Worm (Caenorhabditis elegans) whole organism, L4 larva: ENCODE results near the gene F46F2.5.

Experiments
- F37D6.2 ChIP-seq: sonication (generic microtip); optimal IDR thresholded peaks from 2 replicates; lab custom pipeline; 2016; ENCODE audit warnings: mild to moderate bottlenecking, missing genetic modification characterization, missing compliant biosample characterization
- F44E2.7 ChIP-seq: fragments of 200-800 bp; sonication (Bioruptor generic); IDR thresholded peaks from 2 replicates; pipeline ENCODE4 v2.1.2; 2022; ENCODE audit warnings: missing genetic modification characterization, missing compliant biosample characterization
- Y48G9A.11 ChIP-seq: fragments of 200-800 bp; sonication (Bioruptor generic); IDR thresholded peaks from 2 replicates; pipeline ENCODE4 v1.3.6; 2022; ENCODE audit warnings: missing genetic modification reagents, missing genetic modification characterization, missing compliant biosample characterization
- Y5F2A.4 ChIP-seq: fragments of 200-800 bp; sonication (Bioruptor generic); optimal IDR thresholded peaks from 2 replicates; lab custom pipeline; 2018; ENCODE audit warnings: mild to moderate bottlenecking, missing genetic modification characterization, missing compliant biosample characterization
- Y75B8A.6 ChIP-seq: fragments of 200-800 bp; sonication (Bioruptor generic); IDR thresholded peaks from 2 replicates; pipeline ENCODE4 v1.3.6; 2022; ENCODE audit warnings: missing genetic modification reagents, missing genetic modification characterization, missing compliant biosample characterization
- ZK337.2 ChIP-seq: fragments of 200-800 bp; sonication (Bioruptor generic); IDR thresholded peaks from 2 replicates; pipeline ENCODE4 v1.3.6; 2022; ENCODE audit warnings: missing genetic modification reagents, missing genetic modification characterization, missing compliant biosample characterization
- aly-2 ChIP-seq: sonication (generic microtip); optimal IDR thresholded peaks from 2 replicates; lab custom pipeline; 2018; ENCODE audit warnings: missing biosample characterization, missing genetic modification characterization
- arid-1 ChIP-seq: fragments of 200-800 bp; sonication (Bioruptor generic); conservative IDR thresholded peaks from 2 replicates; pipeline ENCODE4 v1.3.6; 2022; ENCODE audit warnings: missing genetic modification reagents, missing genetic modification characterization, missing compliant biosample characterization
- ceh-20 ChIP-seq: fragments of 200-800 bp; sonication (Bioruptor generic); IDR thresholded peaks from 2 replicates; pipeline ENCODE4 v1.3.6; 2022; ENCODE audit warnings: missing genetic modification reagents, missing genetic modification characterization, missing compliant biosample characterization
- ceh-44 ChIP-seq: fragments of 200-800 bp; sonication (Bioruptor generic); IDR thresholded peaks from 2 replicates; pipeline ENCODE4 v1.3.6; 2022; ENCODE audit warnings: missing genetic modification reagents, missing genetic modification characterization, missing compliant biosample characterization
- ces-1 ChIP-seq: fragments of 150-350 bp; sonication (generic microtip); optimal IDR thresholded peaks from 4 replicates; lab custom pipeline; 2014; ENCODE audit warnings: missing biosample characterization, missing genetic modification reagents, missing genetic modification characterization
- daf-16 ChIP-seq, 3 experiments: sonication (generic microtip); optimal IDR thresholded peaks; 2 replicates each; lab custom pipeline; 2016 to 2017; ENCODE audit warnings: missing genetic modification characterization in 3 of 3, missing genetic modification reagents in 3 of 3, mild to moderate bottlenecking in 2 of 3, missing compliant biosample characterization in 2 of 3, missing biosample characterization in 1 of 3, moderate library complexity in 1 of 3
- daf-8 ChIP-seq: fragments of 200-800 bp; sonication (Bioruptor generic); IDR thresholded peaks from 2 replicates; pipeline ENCODE4 v1.3.6; 2022; ENCODE audit warnings: missing genetic modification characterization, missing compliant biosample characterization
- dmd-6 ChIP-seq: fragments of 200-800 bp; sonication (Bioruptor generic); IDR thresholded peaks from 2 replicates; pipeline ENCODE4 v1.3.6; 2022; ENCODE audit warnings: missing genetic modification reagents, missing genetic modification characterization, missing compliant biosample characterization
- dmd-8 ChIP-seq: fragments of 200-800 bp; sonication (Bioruptor generic); IDR thresholded peaks from 2 replicates; pipeline ENCODE4 v1.3.6; 2022; ENCODE audit warnings: missing genetic modification characterization, missing compliant biosample characterization
- duxl-1 ChIP-seq: sonication (generic microtip); optimal IDR thresholded peaks from 2 replicates; lab custom pipeline; 2016; ENCODE audit warnings: mild to moderate bottlenecking, missing genetic modification characterization, moderate library complexity, missing compliant biosample characterization; ENCODE audit not compliant: poor library complexity
- dve-1 ChIP-seq: sonication (generic microtip); optimal IDR thresholded peaks from 2 replicates; lab custom pipeline; 2017; ENCODE audit warnings: antibody characterized with exemption, mild to moderate bottlenecking, missing genetic modification characterization, missing compliant biosample characterization; ENCODE audit not compliant: insufficient read depth
- egl-27 ChIP-seq: sonication (generic microtip); optimal IDR thresholded peaks from 3 replicates; lab custom pipeline; 2017; ENCODE audit warnings: missing biosample characterization, missing genetic modification reagents, missing genetic modification characterization
- fkh-10 ChIP-seq: fragments of 150-350 bp; optimal IDR thresholded peaks from 2 replicates; lab custom pipeline; 2014; ENCODE audit warnings: missing biosample characterization, missing genetic modification reagents, missing genetic modification characterization
- fos-1 ChIP-seq: fragments of 150-350 bp; optimal IDR thresholded peaks from 2 replicates; lab custom pipeline; 2014; ENCODE audit warnings: missing biosample characterization, missing genetic modification characterization
- gei-8 ChIP-seq: fragments of 200-800 bp; sonication (Bioruptor generic); optimal IDR thresholded peaks from 2 replicates; lab custom pipeline; 2018; ENCODE audit warnings: mild to moderate bottlenecking, missing genetic modification characterization, missing compliant biosample characterization
- hlh-11 ChIP-seq: fragments of 200-800 bp; sonication (Bioruptor generic); optimal IDR thresholded peaks from 2 replicates; lab custom pipeline; 2018; ENCODE audit warnings: mild to moderate bottlenecking, missing genetic modification characterization, missing compliant biosample characterization
- hlh-30 ChIP-seq: sonication (generic microtip); optimal IDR thresholded peaks from 2 replicates; lab custom pipeline; 2017; ENCODE audit warnings: antibody characterized with exemption, mild to moderate bottlenecking, missing genetic modification characterization, missing compliant biosample characterization; ENCODE audit not compliant: insufficient read depth
- hmg-1.1 ChIP-seq: fragments of 200-800 bp; sonication (Bioruptor generic); IDR thresholded peaks from 2 replicates; pipeline ENCODE4 v1.3.6; 2022; ENCODE audit warnings: missing genetic modification reagents, missing genetic modification characterization, missing compliant biosample characterization
- lim-7 ChIP-seq: fragments of 200-800 bp; sonication (Bioruptor generic); IDR thresholded peaks from 2 replicates; pipeline ENCODE4 v1.3.6; 2022; ENCODE audit warnings: missing genetic modification characterization, missing compliant biosample characterization
- lin-1 ChIP-seq: fragments of 200-800 bp; sonication (Bioruptor generic); IDR thresholded peaks from 2 replicates; pipeline ENCODE4 v1.3.6; 2022; ENCODE audit warnings: missing genetic modification reagents, missing genetic modification characterization, missing compliant biosample characterization
- lin-13 ChIP-seq: fragments of 150-350 bp; optimal IDR thresholded peaks from 2 replicates; lab custom pipeline; 2014; ENCODE audit warnings: missing biosample characterization, missing genetic modification reagents, missing genetic modification characterization
- lin-15B ChIP-seq: fragments of 150-350 bp; sonication (generic microtip); optimal IDR thresholded peaks from 3 replicates; lab custom pipeline; 2014; ENCODE audit warnings: missing biosample characterization, missing genetic modification characterization
- mdl-1 ChIP-seq, 2 experiments: fragments of 150-350 bp in 1 of 2; sonication (generic microtip) in 1 of 2; optimal IDR thresholded peaks; 2 replicates each; lab custom pipeline; 2014 to 2017; ENCODE audit warnings: missing biosample characterization in 2 of 2, missing genetic modification characterization in 2 of 2
- mdt-29 ChIP-seq: fragments of 200-800 bp; sonication (Bioruptor generic); IDR thresholded peaks from 2 replicates; pipeline ENCODE4 v1.3.6; 2022; ENCODE audit warnings: missing genetic modification reagents, missing genetic modification characterization, missing compliant biosample characterization
- mep-1 ChIP-seq: fragments of 150-350 bp; sonication (generic microtip); optimal IDR thresholded peaks from 3 replicates; lab custom pipeline; 2014; ENCODE audit warnings: missing biosample characterization, missing genetic modification characterization
- mes-2 ChIP-seq: sonication (generic microtip); optimal IDR thresholded peaks from 2 replicates; lab custom pipeline; 2016; ENCODE audit warnings: missing genotype, mild to moderate bottlenecking, missing genetic modification characterization, missing compliant biosample characterization; ENCODE audit not compliant: poor library complexity, severe bottlenecking
- mxl-3 ChIP-seq: fragments of 200-800 bp; sonication (Bioruptor generic); optimal IDR thresholded peaks from 2 replicates; lab custom pipeline; 2018; ENCODE audit warnings: mild to moderate bottlenecking, missing genetic modification characterization, missing compliant biosample characterization
- nhr-11 ChIP-seq: fragments of 150-350 bp; optimal IDR thresholded peaks from 2 replicates; lab custom pipeline; 2014; ENCODE audit warnings: missing biosample characterization, missing genetic modification characterization
- nhr-237 ChIP-seq: sonication (generic microtip); optimal IDR thresholded peaks from 2 replicates; lab custom pipeline; 2017; ENCODE audit warnings: missing biosample characterization, missing genetic modification characterization
- nhr-28 ChIP-seq: fragments of 150-350 bp; optimal IDR thresholded peaks from 2 replicates; lab custom pipeline; 2014; ENCODE audit warnings: missing biosample characterization, missing genetic modification characterization
- nhr-42 ChIP-seq: fragments of 200-800 bp; sonication (Bioruptor generic); IDR thresholded peaks from 2 replicates; pipeline ENCODE4 v1.3.6; 2022; ENCODE audit warnings: missing genetic modification characterization, missing compliant biosample characterization
- nhr-77 ChIP-seq: fragments of 150-350 bp; optimal IDR thresholded peaks from 2 replicates; lab custom pipeline; 2014; ENCODE audit warnings: missing biosample characterization, missing genetic modification characterization
- pqm-1 ChIP-seq: sonication (generic microtip); optimal IDR thresholded peaks from 2 replicates; lab custom pipeline; 2017; ENCODE audit warnings: missing biosample characterization, missing genetic modification characterization
- skn-1 ChIP-seq: fragments of 150-350 bp; optimal IDR thresholded peaks from 2 replicates; lab custom pipeline; 2014; ENCODE audit warnings: missing biosample characterization, missing genetic modification characterization
- snpc-1.2 ChIP-seq: fragments of 200-800 bp; sonication (Bioruptor generic); IDR thresholded peaks from 2 replicates; pipeline ENCODE4 v1.3.6; 2022; ENCODE audit warnings: missing genetic modification reagents, missing genetic modification characterization, missing compliant biosample characterization
- spr-3 ChIP-seq: fragments of 200-800 bp; sonication (Bioruptor generic); optimal IDR thresholded peaks from 2 replicates; lab custom pipeline; 2018; ENCODE audit warnings: mild to moderate bottlenecking, missing genetic modification characterization, missing compliant biosample characterization
- unc-39 ChIP-seq: sonication (generic microtip); optimal IDR thresholded peaks from 2 replicates; lab custom pipeline; 2017; ENCODE audit warnings: missing biosample characterization, missing genetic modification characterization
- unc-62 ChIP-seq, 3 experiments: fragments of 150-350 bp in 1 of 3; sonication (generic microtip); optimal IDR thresholded peaks in 2 of 3; peaks in 1 of 3; 1 replicate in 1 of 3; 2 replicates in 2 of 3; lab custom pipeline; 2014 to 2017; ENCODE audit warnings: missing biosample characterization in 3 of 3, missing genetic modification characterization in 3 of 3, missing genetic modification reagents in 3 of 3, missing genotype in 1 of 3
- vab-7 ChIP-seq: fragments of 200-800 bp; sonication (Bioruptor generic); IDR thresholded peaks from 2 replicates; pipeline ENCODE4 v1.3.6; 2022; ENCODE audit warnings: missing genetic modification reagents, missing genetic modification characterization, missing compliant biosample characterization
- zag-1 ChIP-seq: fragments of 150-350 bp; optimal IDR thresholded peaks from 2 replicates; lab custom pipeline; 2014; ENCODE audit warnings: missing biosample characterization, missing genetic modification characterization
- zfp-2 ChIP-seq: sonication (generic microtip); optimal IDR thresholded peaks from 2 replicates; lab custom pipeline; 2016; ENCODE audit warnings: mild to moderate bottlenecking, missing genetic modification characterization, missing compliant biosample characterization

The F46F2.5 gene

DNA sequence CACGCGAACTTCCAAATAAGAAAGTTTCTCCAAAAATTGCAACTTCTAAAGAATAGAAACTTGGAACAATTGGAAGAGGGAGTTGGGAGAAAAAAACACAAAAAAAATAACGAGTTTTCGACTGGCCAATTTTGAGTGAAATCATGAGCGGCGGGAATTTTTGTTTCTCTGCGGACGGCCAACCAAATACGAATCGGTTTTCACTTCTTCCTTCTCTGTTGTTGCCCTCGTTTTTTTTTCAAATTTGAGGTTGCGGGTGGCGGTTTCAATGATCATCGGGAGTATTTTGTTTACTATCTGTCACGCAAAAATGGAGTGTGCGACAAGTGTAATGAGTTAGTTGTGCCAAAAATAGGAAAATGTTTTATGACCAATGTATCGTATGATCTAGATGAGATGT is 28.8 kb upstream of the F46F2.5 start:
- TF ChIP-seq hlh-11 (tag; lab: Kevin White, UChicago) (no peak), fos-1 (tag; lab: Kevin White, UChicago) (no peak), unc-62 (GFP tag; optimal IDR thresholded peaks at IDR 0.05 in 1 of 2; lab: Kevin White, UChicago) (peak in 1 of 2 experiments; percentile 46), unc-62 (tag; optimal IDR thresholded peaks at IDR 0.05; lab: Kevin White, UChicago) (no peak), nhr-28 (tag; lab: Kevin White, UChicago) (peak; percentile 7), daf-16 (GFP tag; optimal IDR thresholded peaks at IDR 0.05; lab: Kevin White, UChicago) (no peak), daf-16 (tag; optimal IDR thresholded peaks at IDR 0.05; lab: Kevin White, UChicago) (peak; percentile 44), ceh-44 (GFP tag; lab: Robert Waterston, UW) (no peak)

- no peak for TF ChIP-seq aly-2 (tag; lab: Kevin White, UChicago)
- peak; percentile 55; the same call in 1 of the 2 replicates for TF ChIP-seq ceh-44 (GFP tag; lab: Robert Waterston, UW)
- TF ChIP-seq hlh-11 (tag; lab: Kevin White, UChicago): peak; percentile 24
- no peak for TF ChIP-seq nhr-28 (tag; lab: Kevin White, UChicago)
- TF ChIP-seq mxl-3 (GFP tag; lab: Kevin White, UChicago): no peak
- no peak for TF ChIP-seq pqm-1 (tag; lab: Kevin White, UChicago)
- TF ChIP-seq zfp-2 (tag; lab: Kevin White, UChicago): no peak
- peak; percentile 55; the same call in 1 of the 2 replicates for TF ChIP-seq lim-7
- no peak for TF ChIP-seq ces-1 (GFP tag; lab: Kevin White, UChicago)
- peak; percentile 42 for TF ChIP-seq hlh-30 (tag; lab: Kevin White, UChicago)
- TF ChIP-seq dmd-8: no peak
- TF ChIP-seq dve-1 (tag; lab: Kevin White, UChicago): peak; percentile 41
- TF ChIP-seq lin-1 (GFP tag; lab: Robert Waterston, UW): peak; percentile 52; the same call in 1 of the 2 replicates
- TF ChIP-seq hmg-1.1 (GFP tag; lab: Robert Waterston, UW): no peak
- no peak for TF ChIP-seq skn-1 (tag; lab: Kevin White, UChicago)
- TF ChIP-seq nhr-77: no peak
- no peak for TF ChIP-seq lin-13 (GFP tag; lab: Kevin White, UChicago)
- no peak for TF ChIP-seq arid-1 (GFP tag; lab: Robert Waterston, UW)
- TF ChIP-seq unc-62 (GFP tag; optimal IDR thresholded peaks at IDR 0.05 in 1 of 2; lab: Kevin White, UChicago): no peak
- no peak for TF ChIP-seq unc-62 (tag; optimal IDR thresholded peaks at IDR 0.05; lab: Kevin White, UChicago)
- peak; percentile 81 for TF ChIP-seq snpc-1.2
- no peak for TF ChIP-seq nhr-237
- no peak for TF ChIP-seq Y75B8A.6 (GFP tag; lab: Robert Waterston, UW)
- peak; percentile 58 for TF ChIP-seq mes-2 (tag; lab: Kevin White, UChicago)
- no peak for TF ChIP-seq F37D6.2 (tag; lab: Kevin White, UChicago)
- no peak for TF ChIP-seq F44E2.7
- TF ChIP-seq mdl-1 (tag; optimal IDR thresholded peaks at IDR 0.05; lab: Kevin White, UChicago): no peak
- TF ChIP-seq nhr-42 (GFP tag; lab: Robert Waterston, UW): no peak
- peak; percentile 51 for TF ChIP-seq dmd-6
- no peak for TF ChIP-seq gei-8 (GFP tag; lab: Kevin White, UChicago)
- TF ChIP-seq spr-3: no peak
- TF ChIP-seq daf-16 (GFP tag; optimal IDR thresholded peaks at IDR 0.05; lab: Kevin White, UChicago): peak in 1 of 2 experiments; percentile 1
- TF ChIP-seq daf-16 (tag; optimal IDR thresholded peaks at IDR 0.05; lab: Kevin White, UChicago): peak; percentile 28
- no peak for TF ChIP-seq nhr-11 (tag; lab: Kevin White, UChicago)
- TF ChIP-seq Y48G9A.11: peak; percentile 25; the same call in 1 of the 2 replicates
- TF ChIP-seq lin-15B (tag; lab: Kevin White, UChicago): no peak
- TF ChIP-seq vab-7: 0 out of 2 replicates have a peak, but pooled peaks have one; percentile 26
- no peak for TF ChIP-seq zag-1 (tag; lab: Kevin White, UChicago)
- peak; percentile 28 for TF ChIP-seq mep-1 (tag; lab: Kevin White, UChicago)
- TF ChIP-seq ZK337.2 (GFP tag; lab: Robert Waterston, UW): no peak
- no peak for TF ChIP-seq ceh-20 (GFP tag; lab: Robert Waterston, UW)
- TF ChIP-seq daf-8 (GFP tag; lab: Robert Waterston, UW): no peak
- TF ChIP-seq unc-39 (tag; lab: Kevin White, UChicago): no peak
- TF ChIP-seq Y5F2A.4 (GFP tag; lab: Kevin White, UChicago): no peak
- no peak for TF ChIP-seq mdt-29
- TF ChIP-seq egl-27 (tag; lab: Kevin White, UChicago): no peak
- TF ChIP-seq duxl-1 (tag; lab: Kevin White, UChicago): peak; percentile 54
- no peak for TF ChIP-seq fkh-10 (GFP tag; lab: Kevin White, UChicago)
Measured at ce11 chrX:15236036-15236435, 26.5 kb upstream of the F46F2.5 start.
